Fruit fly (Drosophila melanogaster): ENCODE measurements around the gene CG32845.

CG32845 gene

DNA sequence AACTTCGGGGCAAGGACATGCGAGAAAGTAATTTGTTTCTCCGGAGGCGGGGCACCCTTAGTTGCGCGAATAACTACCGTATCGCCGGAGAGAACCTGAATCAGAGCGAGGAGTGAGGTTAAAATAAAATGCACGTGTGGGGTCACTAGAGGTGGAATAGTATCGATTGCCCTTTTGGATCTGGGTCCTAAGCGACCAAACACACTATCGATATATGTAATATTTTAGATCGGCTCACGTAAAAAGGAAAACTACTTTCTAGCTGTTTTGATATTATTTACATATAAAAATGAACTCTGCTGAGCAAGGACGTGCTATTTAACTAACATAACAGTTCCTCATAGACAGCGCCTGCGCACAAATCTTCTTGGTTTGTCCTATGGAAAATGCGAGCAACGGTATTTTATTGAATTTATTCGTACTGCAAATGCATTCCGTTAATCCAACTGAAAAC is 10.4 kb downstream of the CG32845 start:
- TF ChIP-seq Hnf4 (GFP tag; optimal IDR thresholded peaks at IDR 0.05) (peak; percentile 25), psq (GFP tag; optimal IDR thresholded peaks at IDR 0.05) (peak; percentile 20), Myc (optimal IDR thresholded peaks at IDR 0.05) (peak; percentile 42), Jra (GFP tag; optimal IDR thresholded peaks at IDR 0.05) (no peak)

DNA sequence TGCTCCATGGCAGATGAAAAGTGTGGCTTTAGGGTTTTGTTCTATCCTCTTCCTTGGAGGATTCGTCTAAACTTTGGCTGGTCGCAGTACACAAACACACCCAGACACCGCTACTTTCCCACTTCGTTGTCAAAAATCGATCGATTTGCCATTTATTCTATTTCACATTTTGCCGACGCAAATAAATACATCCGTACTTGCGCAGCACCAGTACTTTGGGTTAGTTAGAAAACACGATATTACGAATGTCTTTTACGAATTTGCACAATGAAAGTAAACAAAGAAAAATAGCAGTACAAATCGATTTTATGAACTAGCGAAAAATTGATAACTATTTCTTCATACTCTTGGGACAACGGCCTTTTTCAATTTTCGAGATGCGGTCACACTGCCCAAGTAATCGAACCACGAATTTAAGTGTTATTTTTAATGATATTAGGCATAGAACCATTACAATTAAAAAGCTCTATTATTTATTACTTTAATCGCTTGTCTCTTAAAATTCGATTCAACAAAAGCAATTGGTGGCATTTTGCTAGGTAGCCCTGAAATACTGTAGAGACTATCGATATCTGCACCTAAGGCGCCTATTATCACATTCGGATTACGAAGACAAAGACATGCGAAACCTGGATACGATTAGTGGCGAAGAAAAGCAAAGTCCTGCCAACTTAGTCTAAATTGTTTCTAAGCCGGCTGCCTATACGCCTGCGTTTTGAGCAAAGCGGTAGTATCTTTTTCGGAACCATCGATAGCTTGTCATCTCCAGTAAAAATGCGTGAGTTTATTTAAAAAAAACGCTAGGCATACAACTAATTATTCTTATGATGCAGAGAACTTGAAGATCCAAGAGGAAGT is 15.3 kb downstream of the CG32845 start, which contains the start of the genes DIP2 and wac:
TSS of gene DIP2 (minus strand) at position 337 of the 858 bp plus-strand sequence.
TSS of gene wac (plus strand) at position 559 of the 858 bp plus-strand sequence.
- TF ChIP-seq HLH106 (tag; optimal IDR thresholded peaks at IDR 0.05) (no peak), N (GFP tag; optimal IDR thresholded peaks at IDR 0.05) (no peak), tai (GFP tag; optimal IDR thresholded peaks at IDR 0.05) (peak; percentile 95), CG9705 (GFP tag; optimal IDR thresholded peaks at IDR 0.05) (peak; percentile 11), Jra (GFP tag; optimal IDR thresholded peaks at IDR 0.05) (peak; percentile 85), rgr (GFP tag; optimal IDR thresholded peaks at IDR 0.05) (peak; percentile 81), jim (GFP tag; optimal IDR thresholded peaks at IDR 0.05) (peak; percentile 71), CrebA (GFP tag; optimal IDR thresholded peaks at IDR 0.05; ENCODE audit: borderline replicate concordance) (no peak), Myc (optimal IDR thresholded peaks at IDR 0.05) (no peak), sv (GFP tag; optimal IDR thresholded peaks at IDR 0.05) (peak; percentile 74), foxo (GFP tag; optimal IDR thresholded peaks at IDR 0.05) (peak in 1 of 2 experiments; percentile 88), psq (GFP tag; optimal IDR thresholded peaks at IDR 0.05) (peak; percentile 71), Hnf4 (GFP tag; optimal IDR thresholded peaks at IDR 0.05) (peak; percentile 90), dsf (GFP tag; optimal IDR thresholded peaks at IDR 0.05; ENCODE audit: borderline replicate concordance) (peak; percentile 65), brk (GFP tag; optimal IDR thresholded peaks at IDR 0.05) (peak; percentile 87), GATAd (GFP tag; optimal IDR thresholded peaks at IDR 0.05) (no peak), CG32264 (GFP tag; optimal IDR thresholded peaks at IDR 0.05) (peak; percentile 32), br (GFP tag; optimal IDR thresholded peaks at IDR 0.05) (peak; percentile 79), Hr78 (GFP tag; optimal IDR thresholded peaks at IDR 0.05) (no peak), lola (GFP tag; optimal IDR thresholded peaks at IDR 0.05) (no peak), fru (GFP tag; optimal IDR thresholded peaks at IDR 0.05) (no peak), Hr83 (GFP tag; optimal IDR thresholded peaks at IDR 0.05; ENCODE audit: poor library complexity, severe bottlenecking) (peak; percentile 97), sage (GFP tag; optimal IDR thresholded peaks at IDR 0.05) (no peak), OdsH (GFP tag; optimal IDR thresholded peaks at IDR 0.05) (peak; percentile 58), ey (GFP tag; optimal IDR thresholded peaks at IDR 0.05) (peak; percentile 84)

DNA sequence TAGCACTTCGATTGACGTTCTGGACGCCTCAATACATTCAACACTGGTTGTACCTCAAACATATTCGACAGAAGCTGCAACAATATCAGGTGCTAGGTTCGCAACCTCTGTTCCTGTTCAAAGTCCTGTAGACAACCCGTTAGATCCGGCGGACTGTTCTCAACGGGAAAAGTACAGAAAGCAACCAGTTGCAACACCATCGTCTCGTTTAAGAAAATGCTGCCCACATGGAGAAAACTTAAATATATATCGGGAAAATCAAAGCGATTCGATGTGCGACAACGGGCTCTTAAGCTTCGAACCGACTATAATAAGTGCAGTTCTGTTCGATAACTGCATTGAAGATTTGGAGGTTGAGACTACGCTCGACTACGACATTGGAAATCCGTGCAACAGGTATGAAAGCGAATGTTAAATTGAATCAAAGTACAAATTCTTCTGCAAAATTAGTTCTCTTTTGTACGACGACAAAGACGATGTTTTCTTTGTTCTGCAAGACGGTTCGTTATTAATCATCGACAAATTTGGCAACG is 24.9 kb downstream of the CG32845 start:
- no peak for TF ChIP-seq Mio (GFP tag; optimal IDR thresholded peaks at IDR 0.05)
- TF ChIP-seq Dfd (GFP tag; optimal IDR thresholded peaks at IDR 0.05) = no peak
- no peak for TF ChIP-seq Dif (GFP tag; optimal IDR thresholded peaks at IDR 0.05; ENCODE audit: partially characterized antibody)
- no peak for TF ChIP-seq fru (GFP tag; optimal IDR thresholded peaks at IDR 0.05)
- no peak for TF ChIP-seq psq (GFP tag; optimal IDR thresholded peaks at IDR 0.05)
- TF ChIP-seq HLH106 (tag; optimal IDR thresholded peaks at IDR 0.05) = no peak
- TF ChIP-seq Hr83 (GFP tag; optimal IDR thresholded peaks at IDR 0.05; ENCODE audit: poor library complexity, severe bottlenecking) = no peak
- TF ChIP-seq dsf (GFP tag; optimal IDR thresholded peaks at IDR 0.05; ENCODE audit: borderline replicate concordance) = no peak
- no peak for TF ChIP-seq jim (GFP tag; optimal IDR thresholded peaks at IDR 0.05)
- TF ChIP-seq Hnf4 (GFP tag; optimal IDR thresholded peaks at IDR 0.05) = no peak
- TF ChIP-seq sv (GFP tag; optimal IDR thresholded peaks at IDR 0.05) = no peak
- no peak for TF ChIP-seq br (GFP tag; optimal IDR thresholded peaks at IDR 0.05)
- no peak for TF ChIP-seq CG9705 (GFP tag; optimal IDR thresholded peaks at IDR 0.05)
- no peak for TF ChIP-seq CrebA (GFP tag; optimal IDR thresholded peaks at IDR 0.05; ENCODE audit: borderline replicate concordance)
- TF ChIP-seq N (GFP tag; optimal IDR thresholded peaks at IDR 0.05) = no peak
- no peak for TF ChIP-seq Sp1 (GFP tag; optimal IDR thresholded peaks at IDR 0.05)

DNA sequence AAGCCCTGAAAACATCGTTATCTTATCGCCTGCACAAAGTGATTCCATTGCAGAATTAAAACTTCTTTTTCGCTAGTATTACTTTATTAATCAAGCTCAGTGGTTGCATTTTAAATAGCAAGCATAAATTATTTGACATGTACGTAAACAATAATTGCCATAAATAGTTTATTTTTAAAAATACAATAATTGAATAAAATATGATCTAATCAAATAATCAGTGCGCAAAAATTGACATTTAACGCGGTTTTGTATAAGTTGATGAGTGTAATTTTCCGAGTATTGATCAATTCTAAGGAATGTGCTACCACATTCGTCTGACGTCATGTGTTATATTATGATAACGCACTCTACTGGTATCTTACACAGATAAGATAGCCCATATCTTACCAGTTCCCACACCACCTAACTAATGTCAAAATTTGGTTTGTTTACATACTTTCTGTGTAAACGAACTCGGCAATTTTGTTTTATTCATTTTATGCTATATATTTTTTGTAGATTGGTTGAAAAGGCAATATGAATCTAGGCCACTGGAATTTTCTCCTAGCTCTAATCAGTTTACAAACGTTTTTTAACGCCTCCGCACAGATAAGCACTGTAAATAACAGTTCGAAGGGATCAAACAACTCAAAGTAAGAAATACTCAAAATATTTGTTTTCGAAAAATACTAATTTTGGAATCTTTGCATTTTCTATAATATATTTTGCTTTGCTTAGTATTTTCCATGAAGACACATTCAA is 25.5 kb downstream of the CG32845 start, which contains the start of gene mthl14:
TSS of gene mthl14 (plus strand) at position 10 of the 744 bp plus-strand sequence.
- TF ChIP-seq Sp1 (GFP tag; optimal IDR thresholded peaks at IDR 0.05) (no peak), Dif (GFP tag; optimal IDR thresholded peaks at IDR 0.05; ENCODE audit: partially characterized antibody) (no peak), tai (GFP tag; optimal IDR thresholded peaks at IDR 0.05) (no peak), Abd-B (GFP tag; optimal IDR thresholded peaks at IDR 0.05) (no peak), GATAd (GFP tag; optimal IDR thresholded peaks at IDR 0.05) (no peak), jim (GFP tag; optimal IDR thresholded peaks at IDR 0.05) (no peak), Hnf4 (GFP tag; optimal IDR thresholded peaks at IDR 0.05) (no peak), CrebA (GFP tag; optimal IDR thresholded peaks at IDR 0.05; ENCODE audit: borderline replicate concordance) (no peak), Hr83 (GFP tag; optimal IDR thresholded peaks at IDR 0.05; ENCODE audit: poor library complexity, severe bottlenecking) (no peak)

Measured in whole organism, wandering third instar larva.